Fruit fly (Drosophila melanogaster) whole organism, prepupa: ENCODE results near the gene AdamTS-A.

ENCODE experiments used
- Blimp-1 ChIP-seq: fragments of 200-800 bp; sonication (Bioruptor generic); optimal IDR thresholded peaks from 3 replicates; lab custom pipeline; 2017; ENCODE audit warnings: missing biosample characterization, missing genetic modification characterization, mild to moderate bottlenecking, moderate library complexity, missing genetic modification reagents
- CG10631 ChIP-seq: fragments of 200-800 bp; sonication (Bioruptor generic); optimal IDR thresholded peaks from 2 replicates; lab custom pipeline; 2016; ENCODE audit warnings: missing biosample characterization, missing genetic modification characterization
- CG11762 ChIP-seq: fragments of 200-800 bp; sonication (Bioruptor generic); optimal IDR thresholded peaks from 3 replicates; lab custom pipeline; 2016; ENCODE audit warnings: missing biosample characterization, missing genetic modification characterization; ENCODE audit not compliant: insufficient read depth
- CG11902 ChIP-seq: fragments of 200-800 bp; sonication (Bioruptor generic); optimal IDR thresholded peaks from 3 replicates; lab custom pipeline; 2016; ENCODE audit warnings: missing biosample characterization, missing genetic modification characterization
- CG15336 ChIP-seq: fragments of 200-800 bp; sonication (Bioruptor generic); IDR thresholded peaks from 2 replicates; pipeline ENCODE4 v1.3.6; 2022; ENCODE audit warnings: missing biosample characterization, missing genetic modification characterization
- CG1621 ChIP-seq: fragments of 200-800 bp; sonication (Bioruptor generic); optimal IDR thresholded peaks from 3 replicates; lab custom pipeline; 2018; ENCODE audit warnings: missing biosample characterization, mild to moderate bottlenecking, missing genetic modification characterization
- CG16779 ChIP-seq: fragments of 200-800 bp; sonication (Bioruptor generic); optimal IDR thresholded peaks from 3 replicates; lab custom pipeline; 2017; ENCODE audit warnings: missing biosample characterization, mild to moderate bottlenecking, missing genetic modification characterization
- CG31627 ChIP-seq: fragments of 200-800 bp; sonication (Bioruptor generic); optimal IDR thresholded peaks from 3 replicates; lab custom pipeline; 2016; ENCODE audit warnings: missing biosample characterization, missing genetic modification characterization
- CG32006 ChIP-seq: fragments of 200-800 bp; sonication (Bioruptor generic); optimal IDR thresholded peaks from 3 replicates; lab custom pipeline; 2017; ENCODE audit warnings: missing biosample characterization, mild to moderate bottlenecking, missing genetic modification characterization
- CG34406 ChIP-seq: fragments of 200-800 bp; sonication (Bioruptor generic); optimal IDR thresholded peaks from 3 replicates; lab custom pipeline; 2016; ENCODE audit warnings: missing biosample characterization, missing genetic modification characterization
- CG4318 ChIP-seq: fragments of 200-800 bp; sonication (Bioruptor generic); optimal IDR thresholded peaks from 3 replicates; lab custom pipeline; 2017; ENCODE audit warnings: missing biosample characterization, mild to moderate bottlenecking, missing genetic modification characterization
- CG6163 ChIP-seq: fragments of 200-800 bp; sonication (Bioruptor generic); IDR thresholded peaks from 3 replicates; pipeline ENCODE4 v1.3.6; 2022; ENCODE audit warnings: missing biosample characterization, missing genetic modification characterization
- CG6276 ChIP-seq: fragments of 200-800 bp; sonication (Bioruptor generic); optimal IDR thresholded peaks from 2 replicates; lab custom pipeline; 2017; ENCODE audit warnings: missing biosample characterization, mild to moderate bottlenecking, missing genetic modification characterization
- CG6808 ChIP-seq: fragments of 200-800 bp; sonication (Bioruptor generic); optimal IDR thresholded peaks from 3 replicates; lab custom pipeline; 2017; ENCODE audit warnings: missing biosample characterization, missing genetic modification characterization, mild to moderate bottlenecking, moderate library complexity, missing genetic modification reagents
- CG7368 ChIP-seq: fragments of 200-800 bp; sonication (Bioruptor generic); optimal IDR thresholded peaks from 3 replicates; lab custom pipeline; 2016; ENCODE audit warnings: missing biosample characterization, missing genetic modification characterization
- CG8119 ChIP-seq: fragments of 200-800 bp; sonication (Bioruptor generic); IDR thresholded peaks from 3 replicates; pipeline ENCODE4 v1.3.6; 2022; ENCODE audit warnings: missing biosample characterization, missing genetic modification characterization
- CG8319 ChIP-seq: fragments of 200-800 bp; sonication (Bioruptor generic); optimal IDR thresholded peaks from 3 replicates; lab custom pipeline; 2016; ENCODE audit warnings: missing biosample characterization, missing genetic modification characterization
- CG8632 ChIP-seq: fragments of 200-800 bp; sonication (Bioruptor generic); optimal IDR thresholded peaks from 3 replicates; lab custom pipeline; 2016; ENCODE audit warnings: missing biosample characterization, missing genetic modification characterization
- Eip75B ChIP-seq: fragments of 200-800 bp; sonication (Bioruptor generic); optimal IDR thresholded peaks from 3 replicates; lab custom pipeline; 2016; ENCODE audit warnings: missing biosample characterization, missing genetic modification characterization
- Eip78C ChIP-seq: fragments of 200-800 bp; sonication (Bioruptor generic); peaks from one replicate; lab custom pipeline; 2016; ENCODE audit warnings: missing biosample characterization, missing genetic modification characterization
- Eip93F ChIP-seq: fragments of 200-800 bp; sonication (Bioruptor generic); optimal IDR thresholded peaks from 2 replicates; lab custom pipeline; 2016; ENCODE audit warnings: missing biosample characterization, mild to moderate bottlenecking, missing genetic modification characterization
- Ets21C ChIP-seq: fragments of 200-800 bp; sonication (Bioruptor generic); optimal IDR thresholded peaks from 3 replicates; lab custom pipeline; 2016; ENCODE audit warnings: missing biosample characterization, missing genetic modification characterization
- Ets96B ChIP-seq: fragments of 200-800 bp; optimal IDR thresholded peaks from 2 replicates; lab custom pipeline; 2019; ENCODE audit warnings: missing biosample characterization, mild to moderate bottlenecking, missing genetic modification characterization, moderate library complexity
- Gug ChIP-seq: fragments of 200-800 bp; sonication (Bioruptor generic); IDR thresholded peaks from 2 replicates; pipeline ENCODE4 v1.3.6; 2022; ENCODE audit warnings: missing biosample characterization, missing genetic modification characterization
- OdsH ChIP-seq: fragments of 200-800 bp; sonication (Bioruptor generic); optimal IDR thresholded peaks from 3 replicates; lab custom pipeline; 2016; ENCODE audit warnings: missing biosample characterization, missing genetic modification characterization
- Smox ChIP-seq: fragments of 200-800 bp; sonication (Bioruptor generic); optimal IDR thresholded peaks from 3 replicates; lab custom pipeline; 2016; ENCODE audit warnings: missing biosample characterization, missing genetic modification characterization
- cyc ChIP-seq: fragments of 200-800 bp; sonication (Bioruptor generic); optimal IDR thresholded peaks from 3 replicates; lab custom pipeline; 2016; ENCODE audit warnings: missing biosample characterization, missing genetic modification characterization
- fkh ChIP-seq: fragments of 200-800 bp; sonication (Bioruptor generic); optimal IDR thresholded peaks from 3 replicates; lab custom pipeline; 2017; ENCODE audit warnings: missing biosample characterization, mild to moderate bottlenecking, missing genetic modification characterization, moderate library complexity
- lz ChIP-seq: fragments of 200-800 bp; sonication (Bioruptor generic); optimal IDR thresholded peaks from 3 replicates; lab custom pipeline; 2016; ENCODE audit warnings: missing biosample characterization, missing genetic modification characterization
- svp ChIP-seq: fragments of 200-800 bp; sonication (Bioruptor generic); peaks from one replicate; lab custom pipeline; 2016; ENCODE audit warnings: missing biosample characterization, missing genetic modification characterization
- vri ChIP-seq: fragments of 200-800 bp; sonication (Bioruptor generic); optimal IDR thresholded peaks from 3 replicates; lab custom pipeline; 2016; ENCODE audit warnings: missing biosample characterization, mild to moderate bottlenecking, missing genetic modification characterization

AdamTS-A gene

dm6 chr3R:15517113-15517512 is 41.1 kb upstream of the AdamTS-A start:
- no peak for TF ChIP-seq Eip93F (GFP tag; lab: Kevin White, UChicago)
- no peak for TF ChIP-seq CG6163 (GFP tag; lab: Robert Waterston, UW)
- no peak for TF ChIP-seq Blimp-1 (GFP tag; lab: Kevin White, UChicago)
- TF ChIP-seq CG8632 (GFP tag; lab: Kevin White, UChicago), result no peak
- TF ChIP-seq CG32006 (GFP tag; lab: Kevin White, UChicago), result no peak

DNA sequence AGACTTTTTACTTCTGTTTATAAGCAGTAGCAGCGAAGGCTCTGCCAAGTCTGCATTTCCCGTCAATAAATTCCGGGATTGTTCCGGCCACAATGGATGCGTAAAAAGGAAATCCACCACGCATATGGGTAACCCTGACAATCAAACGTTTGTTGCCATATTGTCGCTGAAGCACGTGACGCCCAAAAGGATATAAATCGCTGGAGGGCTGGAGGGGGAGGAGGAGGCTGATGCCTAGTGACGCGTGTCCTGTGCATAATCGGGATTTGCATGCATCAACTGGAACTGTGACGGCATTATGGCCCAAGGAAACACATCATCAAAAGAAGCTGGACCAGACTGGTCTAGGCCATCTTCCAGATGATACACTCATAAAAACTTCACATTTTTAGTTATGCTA is 37.2 kb upstream of the AdamTS-A start:
- TF ChIP-seq CG6808 (GFP tag; lab: Kevin White, UChicago) (no peak), CG8119 (GFP tag; lab: Robert Waterston, UW) (no peak), CG15336 (GFP tag; lab: Robert Waterston, UW) (no peak), cyc (GFP tag; lab: Kevin White, UChicago) (no peak), Ets21C (GFP tag; lab: Kevin White, UChicago) (no peak), CG7368 (GFP tag; lab: Kevin White, UChicago) (no peak)

- no peak for TF ChIP-seq CG11902 (GFP tag; lab: Kevin White, UChicago)
- no peak for TF ChIP-seq Ets96B (tag; lab: Kevin White, UChicago)
- no peak for TF ChIP-seq CG16779 (tag; lab: Kevin White, UChicago)
- no peak for TF ChIP-seq CG34406
- TF ChIP-seq CG10631 (GFP tag; lab: Kevin White, UChicago), result no peak
- TF ChIP-seq CG8119 (GFP tag; lab: Robert Waterston, UW), result no peak
- TF ChIP-seq Eip75B (GFP tag; lab: Kevin White, UChicago), result no peak
- TF ChIP-seq Smox (GFP tag; lab: Kevin White, UChicago), result no peak
- no peak for TF ChIP-seq lz (GFP tag; lab: Kevin White, UChicago)
- no peak for TF ChIP-seq CG32006 (GFP tag; lab: Kevin White, UChicago)
- TF ChIP-seq Gug (GFP tag; lab: Robert Waterston, UW), result no peak
- no peak for TF ChIP-seq svp (GFP tag; lab: Kevin White, UChicago)
- TF ChIP-seq OdsH (GFP tag; lab: Kevin White, UChicago), result no peak
- no peak for TF ChIP-seq CG6276
- TF ChIP-seq CG4318, result no peak
- no peak for TF ChIP-seq CG8632 (GFP tag; lab: Kevin White, UChicago)
- TF ChIP-seq CG31627 (GFP tag; lab: Kevin White, UChicago), result no peak
- no peak for TF ChIP-seq CG6163 (GFP tag; lab: Robert Waterston, UW)
- TF ChIP-seq, all 60 proteins: peak for 0
These were observed 36.3 kb upstream of the AdamTS-A start for dm6 chr3R:15512249-15512648.

DNA sequence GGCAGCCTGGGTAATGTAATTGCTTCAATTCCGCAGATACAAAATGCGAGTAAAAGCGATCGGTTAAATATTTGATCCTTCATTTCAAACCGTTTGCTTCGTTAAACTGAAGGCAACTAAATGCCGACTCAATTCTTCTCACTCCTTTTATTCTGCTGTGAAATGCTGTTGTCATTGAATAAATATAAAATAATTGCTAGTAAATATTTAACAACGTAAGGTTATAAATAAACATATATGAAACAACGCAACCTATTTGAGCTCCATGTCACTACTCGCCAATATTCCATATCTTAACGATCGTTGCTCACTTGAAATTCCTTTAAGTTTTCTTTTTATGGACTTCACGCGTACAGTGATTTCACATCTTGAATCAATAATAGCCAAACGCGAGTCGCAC is 33.8 kb upstream of the AdamTS-A start, which contains the start of gene CG44013:
Gene CG44013, minus strand, starts transcription at position 101 of the 400 bp plus-strand sequence.
- TF ChIP-seq fkh (no peak), svp (GFP tag; lab: Kevin White, UChicago) (peak; percentile 16), CG11762 (GFP tag; lab: Kevin White, UChicago) (no peak), Eip78C (GFP tag; lab: Kevin White, UChicago) (peak; percentile 16)
- TF ChIP-seq, all 60 proteins: peak for 2

DNA sequence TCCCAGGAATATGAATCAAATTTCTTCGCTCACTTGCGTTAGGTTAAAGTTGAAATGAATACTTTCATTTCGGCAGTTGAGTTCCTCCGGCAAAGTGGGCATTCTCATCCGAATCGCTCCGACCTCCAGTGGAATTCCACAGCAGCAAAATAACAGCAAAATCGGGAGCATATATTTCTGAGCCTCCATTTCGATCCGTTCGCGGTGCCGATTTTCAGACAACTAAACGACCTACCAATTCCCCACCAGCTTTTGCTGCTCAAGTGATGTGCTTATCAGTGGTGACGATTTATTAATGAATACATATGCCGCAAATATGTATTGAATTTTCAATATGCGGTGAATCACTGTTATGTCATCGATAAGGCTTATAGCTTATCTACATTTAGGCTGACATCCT is 32.6 kb upstream of the AdamTS-A start, which contains the start of gene CG44014:
Gene CG44014, minus strand, starts transcription at position 256 of the 400 bp plus-strand sequence.
- TF ChIP-seq vri (GFP tag; lab: Kevin White, UChicago) (peak; percentile 86), Eip78C (GFP tag; lab: Kevin White, UChicago) (peak; percentile 12), CG1621 (tag; lab: Kevin White, UChicago) (no peak), svp (GFP tag; lab: Kevin White, UChicago) (peak; percentile 91)

DNA sequence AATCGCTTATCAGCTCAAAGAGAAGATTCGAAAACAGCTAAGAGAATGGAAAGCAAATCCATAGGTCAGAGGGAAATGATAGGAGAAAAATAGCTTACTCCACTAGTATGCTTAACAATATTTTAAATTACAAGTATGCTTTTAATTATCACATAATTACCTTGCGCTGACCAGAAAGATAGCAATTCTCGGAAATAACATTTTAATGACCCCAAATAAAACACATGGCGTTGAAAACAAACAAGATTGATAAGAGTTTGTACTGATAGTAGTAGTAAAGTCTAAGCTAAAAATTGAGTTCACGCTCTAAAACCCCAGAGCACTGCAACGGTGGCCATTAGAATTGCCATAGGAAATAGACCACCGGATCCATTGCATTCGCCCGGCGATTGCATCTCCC is 31.8 kb upstream of the AdamTS-A start:
- TF ChIP-seq svp (GFP tag; lab: Kevin White, UChicago) (peak; percentile 67), CG6808 (GFP tag; lab: Kevin White, UChicago) (no peak), CG8319 (no peak), cyc (GFP tag; lab: Kevin White, UChicago) (no peak)
